Fruit fly (Drosophila melanogaster): ENCODE measurements around the gene BI-1.
A peak's percentile ranks its signal among the peaks of the same experiment; 100 is the strongest.

BI-1 gene

DNA sequence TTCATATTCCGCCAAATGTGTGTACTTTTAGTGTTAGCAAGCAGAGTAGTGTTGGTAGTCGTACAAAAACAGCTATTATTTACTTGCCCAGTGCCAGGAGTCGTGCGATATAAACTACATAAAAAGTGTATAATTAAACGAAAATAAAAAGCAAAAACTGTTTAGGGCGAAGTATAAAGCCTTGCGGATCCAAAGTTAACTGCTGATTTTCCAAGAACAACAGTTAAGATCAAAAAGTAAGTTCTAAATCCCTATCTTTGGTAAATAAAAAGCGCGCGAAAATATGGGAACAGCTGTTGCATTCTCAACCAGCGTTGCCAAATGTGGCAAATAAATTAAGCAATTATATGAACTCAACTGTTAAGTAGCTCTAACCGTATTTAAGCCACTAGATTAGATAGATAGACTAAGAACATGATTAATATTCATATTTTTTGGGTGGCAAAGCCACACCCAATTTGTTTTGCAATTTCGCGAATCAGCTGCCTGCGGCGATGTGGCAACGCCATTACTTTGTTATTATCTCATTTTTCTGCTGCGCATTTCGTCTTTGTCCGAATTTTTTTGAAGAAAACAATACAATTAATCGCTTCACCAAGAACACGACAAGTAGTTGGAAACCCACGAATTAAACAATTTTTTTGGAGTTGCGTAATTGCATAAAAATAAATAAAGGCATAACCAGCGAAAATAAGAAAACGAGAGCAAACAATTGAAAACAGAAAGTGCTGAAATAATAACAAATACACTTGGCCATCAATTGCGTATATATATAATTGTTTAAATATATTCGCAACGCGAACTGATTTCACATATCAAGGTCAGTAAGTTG lies 31.7 kb upstream of the BI-1 start, which contains the start of the genes Prim1 and CG7083 (continued):
- TF ChIP-seq shn (GFP tag; optimal IDR thresholded peaks at IDR 0.05), result peak; percentile 47
- TF ChIP-seq Atf-2 (GFP tag; optimal IDR thresholded peaks at IDR 0.05), result peak; percentile 52
- no peak for TF ChIP-seq CkIIα-i1 (GFP tag; IDR thresholded peaks at IDR 0.05)
- no peak for TF ChIP-seq sqz (GFP tag; optimal IDR thresholded peaks at IDR 0.05)
- TF ChIP-seq seq (GFP tag; IDR thresholded peaks at IDR 0.05), result 0 out of 2 replicates have a peak, but pooled peaks have one; percentile 27
- TF ChIP-seq NC2α (GFP tag; optimal IDR thresholded peaks at IDR 0.05), result no peak
- TF ChIP-seq B-H1 (GFP tag; IDR thresholded peaks at IDR 0.05), result no peak
- no peak for TF ChIP-seq Poxn (GFP tag; IDR thresholded peaks at IDR 0.05)
- TF ChIP-seq gfzf (GFP tag; optimal IDR thresholded peaks at IDR 0.05), result peak; percentile 17
- peak; percentile 32 for TF ChIP-seq en (GFP tag; optimal IDR thresholded peaks at IDR 0.05)
- no peak for TF ChIP-seq CG3995 (GFP tag; optimal IDR thresholded peaks at IDR 0.05)
- TF ChIP-seq ato (GFP tag; IDR thresholded peaks at IDR 0.05; ENCODE audit: partially characterized antibody), result no peak
- TF ChIP-seq ab (GFP tag; optimal IDR thresholded peaks at IDR 0.05), result no peak
- TF ChIP-seq hth (optimal IDR thresholded peaks at IDR 0.05), result no peak
- peak; percentile 42; the same call in 1 of the 2 replicates for TF ChIP-seq ara (GFP tag; IDR thresholded peaks at IDR 0.05)
- peak; percentile 50 for TF ChIP-seq Abd-B (GFP tag; optimal IDR thresholded peaks at IDR 0.05)
- TF ChIP-seq CG7786 (GFP tag; optimal IDR thresholded peaks at IDR 0.05), result peak; percentile 57
- peak; percentile 33 for TF ChIP-seq CG12236 (GFP tag; optimal IDR thresholded peaks at IDR 0.05)
- TF ChIP-seq fd3F (GFP tag; optimal IDR thresholded peaks at IDR 0.05), result no peak
- TF ChIP-seq CG4820 (GFP tag; optimal IDR thresholded peaks at IDR 0.05), result peak; percentile 23
- no peak for TF ChIP-seq Taf1 (GFP tag; IDR thresholded peaks at IDR 0.05)
- peak; percentile 58 for TF ChIP-seq Meics (GFP tag; optimal IDR thresholded peaks at IDR 0.05)
- TF ChIP-seq trh (GFP tag; optimal IDR thresholded peaks at IDR 0.05), result no peak
- peak; percentile 33 for TF ChIP-seq Asciz (GFP tag; optimal IDR thresholded peaks at IDR 0.05)
- TF ChIP-seq chif (GFP tag; optimal IDR thresholded peaks at IDR 0.05), result peak; percentile 51 to 60
- peak; percentile 38 for TF ChIP-seq CG7556 (GFP tag; optimal IDR thresholded peaks at IDR 0.05)
- TF ChIP-seq CG13894 (tag; optimal IDR thresholded peaks at IDR 0.05), result no peak
- no peak for TF ChIP-seq esg (GFP tag; conservative IDR thresholded peaks at IDR 0.05)
- TF ChIP-seq E2f1 (GFP tag; IDR thresholded peaks at IDR 0.05), result peak; percentile 85
- TF ChIP-seq ase (GFP tag; IDR thresholded peaks at IDR 0.05), result no peak
- no peak for TF ChIP-seq h (optimal IDR thresholded peaks at IDR 0.05)
- TF ChIP-seq CG33213 (GFP tag; optimal IDR thresholded peaks at IDR 0.05), result peak; percentile 32
- TF ChIP-seq H15 (GFP tag; IDR thresholded peaks at IDR 0.05), result no peak
- no peak for TF ChIP-seq hbn (GFP tag; IDR thresholded peaks at IDR 0.05; ENCODE audit: partially characterized antibody)
- TF ChIP-seq lmd (GFP tag; IDR thresholded peaks at IDR 0.05), result no peak
- peak; percentile 78 for TF ChIP-seq Sin3A (optimal IDR thresholded peaks at IDR 0.05)
- peak; percentile 49 for TF ChIP-seq eyg (GFP tag; optimal IDR thresholded peaks at IDR 0.05)
- peak; percentile 63 for TF ChIP-seq trem (tag; optimal IDR thresholded peaks at IDR 0.05)
- TF ChIP-seq odd (GFP tag; optimal IDR thresholded peaks at IDR 0.05), result no peak
- TF ChIP-seq CG12769 (tag; optimal IDR thresholded peaks at IDR 0.05), result no peak
- TF ChIP-seq CG7745 (tag; optimal IDR thresholded peaks at IDR 0.05), result no peak
- TF ChIP-seq sr (GFP tag; IDR thresholded peaks at IDR 0.05), result no peak
- peak; percentile 60 for TF ChIP-seq Antp (GFP tag; optimal IDR thresholded peaks at IDR 0.05)
- TF ChIP-seq CG12104 (GFP tag; optimal IDR thresholded peaks at IDR 0.05), result peak; percentile 3
- TF ChIP-seq CG6689 (GFP tag; IDR thresholded peaks at IDR 0.05), result peak; percentile 37; the same call in 1 of the 2 replicates
- peak; percentile 78 for TF ChIP-seq CG2120 (GFP tag; optimal IDR thresholded peaks at IDR 0.05)
- no peak for TF ChIP-seq fru (optimal IDR thresholded peaks at IDR 0.05)
- TF ChIP-seq Spps (tag; optimal IDR thresholded peaks at IDR 0.05), result no peak
- peak; percentile 32; the same call in 1 of the 2 replicates for TF ChIP-seq CG10959 (GFP tag; IDR thresholded peaks at IDR 0.05)
- TF ChIP-seq Ada2b (GFP tag; IDR thresholded peaks at IDR 0.05), result peak; percentile 48; the same call in 1 of the 2 replicates
- peak; percentile 72 for TF ChIP-seq Max (GFP tag; optimal IDR thresholded peaks at IDR 0.05)
- peak; percentile 41 for TF ChIP-seq vfl (GFP tag; optimal IDR thresholded peaks at IDR 0.05)
